Worm (Caenorhabditis elegans) whole organism, young adult: Measurements from ENCODE around the gene gcp-2.1.
A peak's percentile ranks its signal among the peaks of the same experiment; 100 is the strongest.
"Not testable (repeated sequence)": the region's sequence is repeated elsewhere in the genome, so short reads cannot be mapped to it uniquely, and the experiment has no call there.

Experiments used
- B0261.1 ChIP-seq: sonication (generic microtip); optimal IDR thresholded peaks from 2 replicates; lab custom pipeline; 2016; ENCODE audit warnings: mild to moderate bottlenecking, missing genetic modification characterization, moderate library complexity, missing compliant biosample characterization
- B0336.3 ChIP-seq: fragments of 200-800 bp; sonication (Bioruptor generic); IDR thresholded peaks from 2 replicates; pipeline ENCODE4 v1.3.6; 2022; ENCODE audit warnings: missing genetic modification characterization, missing compliant biosample characterization
- D2030.7 ChIP-seq: fragments of 200-800 bp; sonication (Bioruptor generic); IDR thresholded peaks from 2 replicates; pipeline ENCODE4 v1.3.6; 2022; ENCODE audit warnings: missing genetic modification reagents, missing genetic modification characterization, missing compliant biosample characterization
- F37B4.10 ChIP-seq: fragments of 200-800 bp; sonication (Bioruptor generic); IDR thresholded peaks from 2 replicates; pipeline ENCODE4 v1.3.6; 2022; ENCODE audit warnings: missing genetic modification characterization, missing compliant biosample characterization
- F39B2.1 ChIP-seq: fragments of 200-800 bp; sonication (Bioruptor generic); IDR thresholded peaks from 2 replicates; pipeline ENCODE4 v1.3.6; 2022; ENCODE audit warnings: missing genetic modification reagents, missing genetic modification characterization, missing compliant biosample characterization
- ZK185.1 ChIP-seq: sonication (generic microtip); optimal IDR thresholded peaks from 2 replicates; lab custom pipeline; 2016; ENCODE audit warnings: mild to moderate bottlenecking, missing genetic modification characterization, missing compliant biosample characterization; ENCODE audit not compliant: poor library complexity, severe bottlenecking
- bed-1 ChIP-seq: fragments of 200-800 bp; sonication (Bioruptor generic); IDR thresholded peaks from 2 replicates; pipeline ENCODE4 v1.3.6; 2022; ENCODE audit warnings: missing genetic modification reagents, missing genetic modification characterization, missing compliant biosample characterization
- cebp-2 ChIP-seq: fragments of 200-800 bp; sonication (Bioruptor generic); IDR thresholded peaks from 2 replicates; pipeline ENCODE4 v1.3.6; 2022; ENCODE audit warnings: missing genetic modification characterization, missing compliant biosample characterization
- ceh-27 ChIP-seq: fragments of 200-800 bp; sonication (Bioruptor generic); optimal IDR thresholded peaks from 2 replicates; lab custom pipeline; 2018; ENCODE audit warnings: mild to moderate bottlenecking, missing genetic modification characterization, moderate library complexity, missing compliant biosample characterization
- ceh-40 ChIP-seq: fragments of 200-800 bp; sonication (Bioruptor generic); IDR thresholded peaks from 2 replicates; pipeline ENCODE4 v1.3.6; 2022; ENCODE audit warnings: missing genetic modification characterization, missing compliant biosample characterization
- ceh-79 ChIP-seq: sonication (generic microtip); optimal IDR thresholded peaks from 2 replicates; lab custom pipeline; 2017; ENCODE audit warnings: mild to moderate bottlenecking, missing genetic modification characterization, missing compliant biosample characterization
- dpff-1 ChIP-seq: sonication (generic microtip); optimal IDR thresholded peaks from 2 replicates; lab custom pipeline; 2017; ENCODE audit warnings: mild to moderate bottlenecking, missing genetic modification characterization, missing compliant biosample characterization
- efl-1 ChIP-seq: fragments of 150-350 bp; optimal IDR thresholded peaks from 2 replicates; lab custom pipeline; 2014; ENCODE audit warnings: missing biosample characterization, missing genetic modification reagents, missing genetic modification characterization
- egrh-3 ChIP-seq: fragments of 200-800 bp; sonication (Bioruptor generic); IDR thresholded peaks from 2 replicates; pipeline ENCODE4 v1.3.6; 2022; ENCODE audit warnings: missing genetic modification reagents, missing genetic modification characterization, missing compliant biosample characterization
- ekl-4 ChIP-seq: fragments of 200-800 bp; sonication (Bioruptor generic); IDR thresholded peaks from 2 replicates; pipeline ENCODE4 v1.3.6; 2022; ENCODE audit warnings: missing genetic modification reagents, missing genetic modification characterization, missing compliant biosample characterization
- fkh-3 ChIP-seq: sonication (generic microtip); optimal IDR thresholded peaks from 2 replicates; lab custom pipeline; 2016; ENCODE audit warnings: mild to moderate bottlenecking, missing genetic modification characterization, missing compliant biosample characterization
- hlh-12 ChIP-seq: sonication (generic microtip); optimal IDR thresholded peaks from 2 replicates; lab custom pipeline; 2016; ENCODE audit warnings: missing genetic modification characterization, missing compliant biosample characterization
- hlh-26 ChIP-seq: fragments of 200-800 bp; sonication (Bioruptor generic); conservative IDR thresholded peaks from 2 replicates; pipeline ENCODE4 v1.3.6; 2022; ENCODE audit warnings: missing genetic modification reagents, missing genetic modification characterization, missing compliant biosample characterization
- hmg-1.2 ChIP-seq: fragments of 200-800 bp; sonication (Bioruptor generic); IDR thresholded peaks from 2 replicates; pipeline ENCODE4 v1.3.6; 2022; ENCODE audit warnings: missing genetic modification reagents, missing genetic modification characterization, missing compliant biosample characterization
- lin-26 ChIP-seq: fragments of 200-800 bp; sonication (Bioruptor generic); IDR thresholded peaks from 2 replicates; pipeline ENCODE4 v1.3.6; 2022; ENCODE audit warnings: missing genetic modification reagents, missing genetic modification characterization, missing compliant biosample characterization
- lin-35 ChIP-seq, 3 experiments: fragments of 150-350 bp in 2 of 3; sonication (generic microtip) in 1 of 3; optimal IDR thresholded peaks; 2 replicates each; lab custom pipeline; 2014 to 2018; ENCODE audit warnings: missing biosample characterization in 3 of 3, missing genetic modification characterization in 3 of 3, missing genetic modification reagents in 3 of 3
- lir-1 ChIP-seq: fragments of 200-800 bp; sonication (Bioruptor generic); conservative IDR thresholded peaks from 2 replicates; pipeline ENCODE4 v1.3.6; 2022; ENCODE audit warnings: missing genetic modification reagents, missing genetic modification characterization, missing compliant biosample characterization
- madf-8 ChIP-seq: fragments of 200-800 bp; sonication (Bioruptor generic); conservative IDR thresholded peaks from 2 replicates; pipeline ENCODE4 v1.3.6; 2022; ENCODE audit warnings: missing genetic modification reagents, missing genetic modification characterization, missing compliant biosample characterization
- mcd-1 ChIP-seq: fragments of 200-800 bp; sonication (Bioruptor generic); IDR thresholded peaks from 2 replicates; pipeline ENCODE4 v1.3.6; 2022; ENCODE audit warnings: missing genetic modification reagents, missing genetic modification characterization, missing compliant biosample characterization
- mel-28 ChIP-seq: sonication (generic microtip); optimal IDR thresholded peaks from 2 replicates; lab custom pipeline; 2016; ENCODE audit warnings: borderline replicate concordance, mild to moderate bottlenecking, missing genetic modification characterization, missing compliant biosample characterization
- nhr-27 ChIP-seq: fragments of 200-800 bp; sonication (Bioruptor generic); optimal IDR thresholded peaks from 2 replicates; lab custom pipeline; 2018; ENCODE audit warnings: mild to moderate bottlenecking, missing genetic modification characterization, moderate library complexity, missing compliant biosample characterization
- pbrm-1 ChIP-seq: fragments of 200-800 bp; sonication (Bioruptor generic); IDR thresholded peaks from 2 replicates; pipeline ENCODE4 v1.3.6; 2022; ENCODE audit warnings: missing genetic modification reagents, missing genetic modification characterization, missing compliant biosample characterization
- repo-1 ChIP-seq: sonication (generic microtip); optimal IDR thresholded peaks from 2 replicates; lab custom pipeline; 2017; ENCODE audit warnings: mild to moderate bottlenecking, missing genetic modification characterization, missing compliant biosample characterization
- rpc-1 ChIP-seq, 2 experiments: fragments of 150-350 bp in 1 of 2; sonication (generic microtip) in 1 of 2; optimal IDR thresholded peaks; 2 replicates each; lab custom pipeline; 2014 to 2018; ENCODE audit warnings: missing biosample characterization in 1 of 2, missing genetic modification characterization in 1 of 2, missing genetic modification reagents in 1 of 2, missing genotype in 1 of 2
- sdz-38 ChIP-seq: sonication (generic microtip); optimal IDR thresholded peaks from 2 replicates; lab custom pipeline; 2016; ENCODE audit warnings: missing genotype, missing genetic modification characterization, missing compliant biosample characterization
- snpc-1.1 ChIP-seq: sonication (generic microtip); optimal IDR thresholded peaks from 2 replicates; lab custom pipeline; 2017; ENCODE audit warnings: missing genetic modification characterization, mild to moderate bottlenecking, missing compliant biosample characterization, antibody characterized with exemption, moderate library complexity, missing genotype, missing genetic modification reagents; ENCODE audit not compliant: insufficient read depth
- snpc-1.3 ChIP-seq: sonication (generic microtip); optimal IDR thresholded peaks from 2 replicates; lab custom pipeline; 2017; ENCODE audit warnings: missing genetic modification characterization, mild to moderate bottlenecking, missing compliant biosample characterization, antibody characterized with exemption, moderate library complexity, missing genotype, missing genetic modification reagents; ENCODE audit not compliant: insufficient read depth
- tbp1 ChIP-seq: fragments of 200-800 bp; sonication (Bioruptor generic); optimal IDR thresholded peaks from 2 replicates; lab custom pipeline; 2018; ENCODE audit warnings: mild to moderate bottlenecking, missing genetic modification characterization, missing compliant biosample characterization
- unc-62 ChIP-seq: fragments of 150-350 bp; optimal IDR thresholded peaks from 2 replicates; lab custom pipeline; 2014; ENCODE audit warnings: missing biosample characterization, missing genetic modification reagents, missing genetic modification characterization
- ztf-28 ChIP-seq: fragments of 200-800 bp; sonication (Bioruptor generic); IDR thresholded peaks from 2 replicates; pipeline ENCODE4 v1.3.6; 2022; ENCODE audit warnings: missing genetic modification reagents, missing genetic modification characterization, missing compliant biosample characterization

gcp-2.1 gene

ce11 chrX:301530-301929 lies at the start of gene gcp-2.1:
Gene gcp-2.1, plus strand, starts transcription at chrX:301830.
- TF ChIP-seq nhr-27 (tag; lab: Kevin White, UChicago): no peak
- TF ChIP-seq F37B4.10 (GFP tag; lab: Robert Waterston, UW): no peak
- TF ChIP-seq dpff-1 (tag; lab: Kevin White, UChicago): no peak
- no peak for TF ChIP-seq fkh-3 (tag; lab: Kevin White, UChicago)
- no peak for TF ChIP-seq ekl-4 (GFP tag; lab: Robert Waterston, UW)
- TF ChIP-seq B0336.3 (GFP tag; lab: Robert Waterston, UW): no peak
- TF ChIP-seq lir-1: no peak

- 0 out of 2 replicates have a peak, but pooled peaks have one; percentile 28 for TF ChIP-seq egrh-3 (GFP tag; lab: Robert Waterston, UW)
- TF ChIP-seq B0261.1 (tag; lab: Kevin White, UChicago): peak; percentile 55
- peak; percentile 79 for TF ChIP-seq lin-26 (GFP tag; lab: Robert Waterston, UW)
- TF ChIP-seq mcd-1: peak; percentile 69
- TF ChIP-seq D2030.7 (GFP tag; lab: Robert Waterston, UW): peak; percentile 50
- peak; percentile 46 for TF ChIP-seq hmg-1.2 (GFP tag; lab: Robert Waterston, UW)
- peak; percentile 29 for TF ChIP-seq rpc-1 (optimal IDR thresholded peaks at IDR 0.05; lab: Kevin White, UChicago)
- peak; percentile 64 for TF ChIP-seq rpc-1 (tag; optimal IDR thresholded peaks at IDR 0.05; lab: Kevin White, UChicago)
- TF ChIP-seq tbp1: peak; percentile 74
Measured at ce11 chrX:258540-258939, 43.1 kb upstream of the gcp-2.1 start.

- TF ChIP-seq madf-8 (no peak), snpc-1.3 (tag; lab: Kevin White, UChicago) (no peak), ZK185.1 (no peak), ceh-40 (GFP tag; lab: Robert Waterston, UW) (no peak), cebp-2 (no peak), unc-62 (GFP tag; lab: Kevin White, UChicago) (no peak), ceh-27 (GFP tag; lab: Kevin White, UChicago) (no peak), repo-1 (tag; lab: Kevin White, UChicago) (no peak), ztf-28 (GFP tag; lab: Robert Waterston, UW) (no peak), mel-28 (tag; lab: Kevin White, UChicago) (no peak), hlh-12 (tag; lab: Kevin White, UChicago) (no peak), efl-1 (GFP tag; lab: Kevin White, UChicago) (no peak), pbrm-1 (no peak), mcd-1 (no peak), hlh-26 (GFP tag; lab: Robert Waterston, UW) (no peak), lin-35 (GFP tag; optimal IDR thresholded peaks at IDR 0.05; lab: Kevin White, UChicago) (no peak), D2030.7 (GFP tag; lab: Robert Waterston, UW) (no peak), sdz-38 (tag; lab: Kevin White, UChicago) (no peak), F39B2.1 (GFP tag; lab: Robert Waterston, UW) (no peak)
Measured at ce11 chrX:271509-271908, 30.1 kb upstream of the gcp-2.1 start.

- not testable (repeated sequence) for TF ChIP-seq bed-1; snpc-1.1 (tag; lab: Kevin White, UChicago); ceh-79 (tag; lab: Kevin White, UChicago)
Measured at ce11 chrX:273912-274311, 27.7 kb upstream of the gcp-2.1 start, which contains the start of gene Y108F1.5. Gene Y108F1.5, minus strand, starts transcription at chrX:274012.
